Worm (Caenorhabditis elegans) whole organism, L3 larva: ENCODE measurements around the gene sre-2.

ENCODE experiments used
- R02D3.7 ChIP-seq: fragments of 150-350 bp; optimal IDR thresholded peaks from 2 replicates; lab custom pipeline; 2014; ENCODE audit warnings: missing biosample characterization, missing genetic modification characterization
- ZK546.5 ChIP-seq: sonication (generic microtip); optimal IDR thresholded peaks from 2 replicates; lab custom pipeline; 2017; ENCODE audit warnings: missing biosample characterization, missing genetic modification characterization
- aly-2 ChIP-seq: fragments of 150-350 bp; optimal IDR thresholded peaks from 2 replicates; lab custom pipeline; 2014; ENCODE audit warnings: missing biosample characterization, missing genetic modification characterization
- ama-1 ChIP-seq: fragments of 150-350 bp; optimal IDR thresholded peaks from 2 replicates; lab custom pipeline; 2018
- ceh-28 ChIP-seq: fragments of 150-350 bp; optimal IDR thresholded peaks from 2 replicates; lab custom pipeline; 2014; ENCODE audit warnings: missing biosample characterization, missing genetic modification reagents, missing genetic modification characterization
- ceh-82 ChIP-seq: fragments of 150-350 bp; optimal IDR thresholded peaks from 2 replicates; lab custom pipeline; 2014; ENCODE audit warnings: missing biosample characterization, missing genetic modification characterization
- ceh-9 ChIP-seq: sonication (generic microtip); optimal IDR thresholded peaks from 2 replicates; lab custom pipeline; 2018; ENCODE audit warnings: missing biosample characterization, missing genetic modification characterization
- daf-12 ChIP-seq: fragments of 150-350 bp; optimal IDR thresholded peaks from 2 replicates; lab custom pipeline; 2014; ENCODE audit warnings: missing biosample characterization, missing genetic modification reagents, missing genetic modification characterization
- egl-27 ChIP-seq: sonication (generic microtip); optimal IDR thresholded peaks from 4 replicates; lab custom pipeline; 2017; ENCODE audit warnings: missing biosample characterization, missing genetic modification reagents, missing genetic modification characterization
- egl-5 ChIP-seq: fragments of 150-350 bp; optimal IDR thresholded peaks from 2 replicates; lab custom pipeline; 2017; ENCODE audit warnings: missing biosample characterization, missing genetic modification reagents, missing genetic modification characterization, inconsistent platforms
- elt-1 ChIP-seq: fragments of 150-350 bp; optimal IDR thresholded peaks from 2 replicates; lab custom pipeline; 2014; ENCODE audit warnings: missing biosample characterization, missing genetic modification characterization
- elt-2 ChIP-seq: sonication (generic microtip); optimal IDR thresholded peaks from 2 replicates; lab custom pipeline; 2016; ENCODE audit warnings: missing genetic modification reagents, mild to moderate bottlenecking, missing genetic modification characterization, missing compliant biosample characterization
- elt-3 ChIP-seq, 3 experiments: fragments of 150-350 bp in 1 of 3; sonication (generic microtip) in 2 of 3; optimal IDR thresholded peaks; 2 replicates in 2 of 3; 4 replicates in 1 of 3; lab custom pipeline; 2014 to 2017; ENCODE audit warnings: missing biosample characterization in 3 of 3, missing genetic modification characterization in 3 of 3
- eor-1 ChIP-seq, 2 experiments: fragments of 150-350 bp; optimal IDR thresholded peaks; 2 replicates each; lab custom pipeline; 2014 to 2018; ENCODE audit warnings: missing biosample characterization in 2 of 2, missing genetic modification characterization in 2 of 2
- fkh-10 ChIP-seq: sonication (generic microtip); optimal IDR thresholded peaks from 2 replicates; lab custom pipeline; 2017; ENCODE audit warnings: missing biosample characterization, missing genetic modification reagents, missing genetic modification characterization
- fkh-2 ChIP-seq: fragments of 150-350 bp; optimal IDR thresholded peaks from 2 replicates; lab custom pipeline; 2014; ENCODE audit warnings: missing biosample characterization, missing genetic modification reagents, missing genetic modification characterization
- fos-1 ChIP-seq: fragments of 150-350 bp; optimal IDR thresholded peaks from 2 replicates; lab custom pipeline; 2014; ENCODE audit warnings: missing biosample characterization, missing genetic modification characterization
- hmg-11 ChIP-seq: sonication (generic microtip); optimal IDR thresholded peaks from 2 replicates; lab custom pipeline; 2016; ENCODE audit warnings: missing genetic modification characterization, missing compliant biosample characterization
- jun-1 ChIP-seq: fragments of 150-350 bp; optimal IDR thresholded peaks from 2 replicates; lab custom pipeline; 2014; ENCODE audit warnings: missing biosample characterization, missing genetic modification reagents, missing genetic modification characterization
- lin-15B ChIP-seq: fragments of 150-350 bp; optimal IDR thresholded peaks from 2 replicates; lab custom pipeline; 2014; ENCODE audit warnings: missing biosample characterization, missing genetic modification characterization
- lin-39 ChIP-seq: fragments of 150-350 bp; optimal IDR thresholded peaks from 2 replicates; lab custom pipeline; 2018; ENCODE audit warnings: missing biosample characterization, missing genetic modification reagents, missing genetic modification characterization
- lsy-12 ChIP-seq: sonication (generic microtip); optimal IDR thresholded peaks from 2 replicates; lab custom pipeline; 2016; ENCODE audit warnings: mild to moderate bottlenecking, missing genetic modification characterization, missing compliant biosample characterization
- mdl-1 ChIP-seq: fragments of 150-350 bp; optimal IDR thresholded peaks from 2 replicates; lab custom pipeline; 2014; ENCODE audit warnings: missing biosample characterization, missing genetic modification characterization
- mml-1 ChIP-seq: fragments of 150-350 bp; sonication (generic microtip); optimal IDR thresholded peaks from 3 replicates; lab custom pipeline; 2014; ENCODE audit warnings: missing biosample characterization, missing genetic modification characterization
- nfya-1 ChIP-seq: sonication (generic microtip); optimal IDR thresholded peaks from 2 replicates; lab custom pipeline; 2017; ENCODE audit warnings: missing genetic modification characterization, mild to moderate bottlenecking, missing compliant biosample characterization, antibody characterized with exemption, moderate library complexity; ENCODE audit not compliant: insufficient read depth
- nhr-12 ChIP-seq: fragments of 150-350 bp; optimal IDR thresholded peaks from 2 replicates; lab custom pipeline; 2014; ENCODE audit warnings: missing biosample characterization, missing genetic modification characterization
- nhr-23 ChIP-seq: fragments of 150-350 bp; optimal IDR thresholded peaks from 2 replicates; lab custom pipeline; 2014; ENCODE audit warnings: missing biosample characterization, missing genetic modification reagents, missing genetic modification characterization
- nhr-25 ChIP-seq: sonication (generic microtip); optimal IDR thresholded peaks from 2 replicates; lab custom pipeline; 2017; ENCODE audit warnings: missing biosample characterization, missing genetic modification characterization
- nhr-28 ChIP-seq: fragments of 150-350 bp; optimal IDR thresholded peaks from 2 replicates; lab custom pipeline; 2014; ENCODE audit warnings: missing biosample characterization, missing genetic modification characterization
- nhr-43 ChIP-seq: sonication (generic microtip); optimal IDR thresholded peaks from 2 replicates; lab custom pipeline; 2016; ENCODE audit warnings: mild to moderate bottlenecking, missing genetic modification characterization, missing compliant biosample characterization; ENCODE audit not compliant: poor library complexity, severe bottlenecking
- nhr-67 ChIP-seq: fragments of 150-350 bp; optimal IDR thresholded peaks from 2 replicates; lab custom pipeline; 2014; ENCODE audit warnings: missing biosample characterization, missing genetic modification characterization
- nhr-76 ChIP-seq: fragments of 150-350 bp; sonication (generic microtip); optimal IDR thresholded peaks from 5 replicates; lab custom pipeline; 2014; ENCODE audit warnings: missing biosample characterization, missing genetic modification characterization
- nhr-77 ChIP-seq: fragments of 150-350 bp; optimal IDR thresholded peaks from 2 replicates; lab custom pipeline; 2014; ENCODE audit warnings: missing biosample characterization, missing genetic modification characterization
- pha-4 ChIP-seq: fragments of 150-350 bp; optimal IDR thresholded peaks from 2 replicates; lab custom pipeline; 2014; ENCODE audit warnings: missing biosample characterization, missing genetic modification reagents, missing genetic modification characterization
- pqm-1 ChIP-seq: fragments of 150-350 bp; optimal IDR thresholded peaks from 2 replicates; lab custom pipeline; 2017; ENCODE audit warnings: missing biosample characterization, missing genetic modification characterization, inconsistent platforms
- sea-2 ChIP-seq: fragments of 150-350 bp; sonication (generic microtip); optimal IDR thresholded peaks from 4 replicates; lab custom pipeline; 2014; ENCODE audit warnings: missing biosample characterization, missing genetic modification reagents, missing genetic modification characterization
- skn-1 ChIP-seq: fragments of 150-350 bp; optimal IDR thresholded peaks from 2 replicates; lab custom pipeline; 2014; ENCODE audit warnings: missing biosample characterization, missing genetic modification characterization
- snpc-4 ChIP-seq: fragments of 150-350 bp; optimal IDR thresholded peaks from 2 replicates; lab custom pipeline; 2014; ENCODE audit warnings: missing biosample characterization, missing genetic modification characterization
- unc-39 ChIP-seq: sonication (generic microtip); optimal IDR thresholded peaks from 4 replicates; lab custom pipeline; 2017; ENCODE audit warnings: missing biosample characterization, missing genetic modification characterization
- unc-62 ChIP-seq: fragments of 150-350 bp; sonication (generic microtip); optimal IDR thresholded peaks from 4 replicates; lab custom pipeline; 2014; ENCODE audit warnings: missing biosample characterization, missing genetic modification reagents, missing genetic modification characterization
- zag-1 ChIP-seq: fragments of 150-350 bp; optimal IDR thresholded peaks from 2 replicates; lab custom pipeline; 2014; ENCODE audit warnings: missing biosample characterization, missing genetic modification characterization
- ztf-4 ChIP-seq: fragments of 150-350 bp; optimal IDR thresholded peaks from 2 replicates; lab custom pipeline; 2014; ENCODE audit warnings: missing biosample characterization, missing genetic modification characterization

sre-2 gene

DNA sequence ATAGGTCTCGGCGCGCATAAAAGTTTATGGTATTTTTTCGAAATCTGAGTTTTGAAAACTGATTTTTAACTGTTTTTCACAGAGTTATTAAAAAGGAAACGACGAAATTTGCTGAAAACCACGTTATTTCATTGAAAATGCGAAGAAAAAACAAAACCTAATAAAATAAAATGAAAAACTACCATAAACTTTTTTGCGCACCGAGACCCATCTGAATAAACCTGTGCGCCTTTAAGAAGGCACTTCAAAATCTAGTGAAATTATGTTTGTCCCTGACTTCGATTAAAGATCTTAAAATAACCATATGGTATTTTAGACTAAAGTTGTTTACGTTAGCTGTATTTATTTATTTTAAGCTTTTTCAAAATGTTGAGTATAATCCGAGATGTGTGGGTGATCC, 25.9 kb upstream of the sre-2 start:
- TF ChIP-seq egl-27 (no peak), unc-62 (GFP tag; lab: Kevin White, UChicago) (no peak), nhr-25 (no peak), elt-1 (tag; lab: Kevin White, UChicago) (no peak), fkh-2 (tag; lab: Kevin White, UChicago) (no peak), skn-1 (no peak), ztf-4 (tag; lab: Kevin White, UChicago) (no peak), aly-2 (no peak), nhr-77 (tag; lab: Kevin White, UChicago) (no peak), nhr-43 (tag; lab: Kevin White, UChicago) (no peak), nhr-67 (no peak), nhr-28 (tag; lab: Kevin White, UChicago) (no peak), pha-4 (tag; lab: Kevin White, UChicago) (no peak), nhr-76 (no peak), egl-5 (no peak)

DNA sequence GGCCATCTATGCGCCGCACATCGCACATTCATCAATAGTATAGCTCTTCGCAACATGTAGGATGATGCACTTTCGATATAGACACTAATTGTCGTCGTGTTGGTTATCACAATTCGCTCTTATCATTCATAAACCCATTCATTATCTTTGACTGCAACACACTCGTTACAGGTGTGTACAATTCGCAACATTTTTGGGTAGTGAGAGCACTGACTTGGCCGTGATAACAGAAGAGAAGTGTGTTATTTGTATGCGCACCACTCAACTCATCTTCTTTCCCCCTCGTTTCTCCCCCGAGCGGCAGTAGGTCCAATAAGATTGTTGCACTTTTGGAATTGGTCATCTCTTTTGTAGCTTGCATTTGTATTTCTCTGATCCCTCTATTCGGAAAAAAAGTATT, 25.3 kb upstream of the sre-2 start:
- peak; percentile 4 for TF ChIP-seq nfya-1
- TF ChIP-seq sea-2 (GFP tag; lab: Kevin White, UChicago), result no peak
- TF ChIP-seq nhr-12 (tag; lab: Kevin White, UChicago), result no peak
- TF ChIP-seq pha-4 (tag; lab: Kevin White, UChicago), result peak; percentile 82
- TF ChIP-seq lin-39 (tag; lab: Kevin White, UChicago), result peak; percentile 23
- no peak for TF ChIP-seq mml-1 (tag; lab: Kevin White, UChicago)
- no peak for TF ChIP-seq ceh-9 (tag; lab: Kevin White, UChicago)
- TF ChIP-seq nhr-25, result no peak
- peak; percentile 65 for TF ChIP-seq jun-1 (tag; lab: Kevin White, UChicago)
- no peak for TF ChIP-seq elt-3 (tag; optimal IDR thresholded peaks at IDR 0.05; lab: Kevin White, UChicago)
- peak; percentile 93 for TF ChIP-seq elt-2
- no peak for TF ChIP-seq fkh-10 (GFP tag; lab: Kevin White, UChicago)
- no peak for TF ChIP-seq elt-1 (tag; lab: Kevin White, UChicago)
- TF ChIP-seq R02D3.7 (tag; lab: Kevin White, UChicago), result no peak
- TF ChIP-seq ceh-82, result no peak
- TF ChIP-seq egl-27, result no peak
- peak; percentile 95 for TF ChIP-seq pqm-1 (tag; lab: Kevin White, UChicago)
- no peak for TF ChIP-seq nhr-77 (tag; lab: Kevin White, UChicago)

DNA sequence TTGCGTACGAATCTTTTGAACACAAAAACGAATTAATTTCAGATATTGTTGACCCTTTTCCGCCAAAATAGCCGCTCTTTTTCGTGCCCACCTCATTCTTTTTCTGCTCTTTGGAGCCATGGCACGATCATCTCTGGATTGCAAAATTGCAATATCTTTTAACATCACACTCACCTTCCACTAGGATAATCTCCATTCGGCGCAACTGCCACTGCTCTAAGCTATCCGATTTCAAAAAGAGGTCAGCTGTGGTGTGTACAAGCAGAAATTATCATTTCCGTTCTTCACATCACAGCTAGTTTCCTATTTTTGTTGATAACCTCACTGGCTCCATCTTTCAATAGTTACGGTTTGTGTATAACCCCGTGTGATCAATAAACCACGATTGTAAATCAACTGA, 24.7 kb upstream of the sre-2 start:
- no peak for TF ChIP-seq egl-27
- TF ChIP-seq egl-5, result no peak
- TF ChIP-seq nhr-67, result no peak
- TF ChIP-seq lsy-12, result no peak
- TF ChIP-seq zag-1 (tag; lab: Kevin White, UChicago), result no peak
- no peak for TF ChIP-seq ztf-4 (tag; lab: Kevin White, UChicago)
- no peak for TF ChIP-seq unc-39 (tag; lab: Kevin White, UChicago)
- no peak for TF ChIP-seq nhr-28 (tag; lab: Kevin White, UChicago)
- TF ChIP-seq hmg-11 (tag; lab: Kevin White, UChicago), result no peak
- TF ChIP-seq ceh-82, result no peak
- TF ChIP-seq pqm-1 (tag; lab: Kevin White, UChicago), result no peak
- TF ChIP-seq nhr-23 (tag; lab: Kevin White, UChicago), result no peak
- TF ChIP-seq jun-1 (tag; lab: Kevin White, UChicago), result no peak
- TF ChIP-seq ama-1 (lab: Kevin White, UChicago), result no peak
- no peak for TF ChIP-seq nfya-1
- no peak for TF ChIP-seq R02D3.7 (tag; lab: Kevin White, UChicago)
- no peak for TF ChIP-seq fkh-2 (tag; lab: Kevin White, UChicago)

- TF ChIP-seq unc-62 (GFP tag; lab: Kevin White, UChicago) (peak; percentile 31), hmg-11 (tag; lab: Kevin White, UChicago) (no peak), ceh-9 (tag; lab: Kevin White, UChicago) (no peak), ceh-28 (tag; lab: Kevin White, UChicago) (peak; percentile 61), fos-1 (tag; lab: Kevin White, UChicago) (no peak), elt-2 (peak; percentile 31), egl-5 (no peak), ama-1 (lab: Kevin White, UChicago) (peak; percentile 13), lin-39 (tag; lab: Kevin White, UChicago) (peak; percentile 88), ZK546.5 (no peak), sea-2 (GFP tag; lab: Kevin White, UChicago) (no peak), fkh-2 (tag; lab: Kevin White, UChicago) (no peak), nfya-1 (peak; percentile 83), nhr-77 (tag; lab: Kevin White, UChicago) (no peak), skn-1 (no peak), pqm-1 (tag; lab: Kevin White, UChicago) (no peak), egl-27 (no peak), nhr-12 (tag; lab: Kevin White, UChicago) (no peak), zag-1 (tag; lab: Kevin White, UChicago) (no peak), elt-1 (tag; lab: Kevin White, UChicago) (no peak), pha-4 (tag; lab: Kevin White, UChicago) (peak; percentile 14), fkh-10 (GFP tag; lab: Kevin White, UChicago) (peak; percentile 30), elt-3 (tag; optimal IDR thresholded peaks at IDR 0.05; lab: Kevin White, UChicago) (no peak), nhr-76 (no peak), nhr-43 (tag; lab: Kevin White, UChicago) (no peak), lsy-12 (peak; percentile 7), daf-12 (tag; lab: Kevin White, UChicago) (no peak), eor-1 (tag; optimal IDR thresholded peaks at IDR 0.05; lab: Kevin White, UChicago) (no peak), ceh-82 (no peak), snpc-4 (peak; percentile 63), lin-15B (tag; lab: Kevin White, UChicago) (peak; percentile 20), mml-1 (tag; lab: Kevin White, UChicago) (no peak), mdl-1 (peak; percentile 9)
These were observed 24.2 kb upstream of the sre-2 start for ce11 chrII:8126132-8126531.
